Fruit fly (Drosophila melanogaster) whole organism, embryonic: ENCODE measurements around the gene Ero1L.

Source experiments
- Asciz ChIP-seq: fragments of 200-800 bp; sonication (Bioruptor generic); optimal IDR thresholded peaks from 2 replicates; lab custom pipeline; 2017; ENCODE audit warnings: missing biosample characterization, mild to moderate bottlenecking, missing genetic modification characterization, missing genetic modification reagents
- CG11695 ChIP-seq: fragments of 200-800 bp; sonication (Bioruptor generic); IDR thresholded peaks from 3 replicates; pipeline ENCODE4 v1.3.6; 2022; ENCODE audit warnings: missing biosample characterization, missing genetic modification characterization
- CG13287 ChIP-seq: fragments of 200-800 bp; sonication (Bioruptor generic); IDR thresholded peaks from 2 replicates; pipeline ENCODE4 v1.3.6; 2022; ENCODE audit warnings: missing biosample characterization, missing genetic modification characterization; ENCODE audit not compliant: partially characterized antibody
- CG14710 ChIP-seq: fragments of 200-800 bp; sonication (Bioruptor generic); optimal IDR thresholded peaks from 3 replicates; lab custom pipeline; 2019; ENCODE audit warnings: missing biosample characterization, mild to moderate bottlenecking, missing genetic modification characterization, moderate library complexity
- CG1603 ChIP-seq: fragments of 200-800 bp; sonication (Bioruptor generic); optimal IDR thresholded peaks from 2 replicates; lab custom pipeline; 2019; ENCODE audit warnings: missing biosample characterization, mild to moderate bottlenecking, missing genetic modification characterization, moderate library complexity
- CG16813 ChIP-seq: fragments of 200-800 bp; sonication (Bioruptor generic); IDR thresholded peaks from 3 replicates; pipeline ENCODE4 v1.3.6; 2022; ENCODE audit warnings: missing biosample characterization, missing genetic modification characterization; ENCODE audit not compliant: partially characterized antibody
- CG17328 ChIP-seq: fragments of 200-800 bp; sonication (Bioruptor generic); IDR thresholded peaks from 2 replicates; pipeline ENCODE4 v1.3.6; 2022; ENCODE audit warnings: missing biosample characterization, missing genetic modification characterization
- CG17829 ChIP-seq: fragments of 200-800 bp; optimal IDR thresholded peaks from 2 replicates; lab custom pipeline; 2019; ENCODE audit warnings: missing biosample characterization, mild to moderate bottlenecking, missing genetic modification characterization, moderate library complexity
- CG18619 ChIP-seq: fragments of 200-800 bp; sonication (Bioruptor generic); optimal IDR thresholded peaks from 3 replicates; lab custom pipeline; 2017; ENCODE audit warnings: missing biosample characterization, mild to moderate bottlenecking, missing genetic modification characterization
- CG2199 ChIP-seq: fragments of 200-800 bp; sonication (Bioruptor generic); IDR thresholded peaks from 3 replicates; pipeline ENCODE4 v1.3.6; 2022; ENCODE audit warnings: missing biosample characterization, missing genetic modification characterization
- CG32532 ChIP-seq: fragments of 200-800 bp; sonication (Bioruptor generic); IDR thresholded peaks from 2 replicates; pipeline ENCODE4 v1.3.6; 2022; ENCODE audit warnings: missing biosample characterization, missing genetic modification characterization
- CG33213 ChIP-seq: fragments of 200-800 bp; sonication (Bioruptor generic); optimal IDR thresholded peaks from 3 replicates; lab custom pipeline; 2016; ENCODE audit warnings: missing biosample characterization, missing genetic modification characterization
- CG33557 ChIP-seq: fragments of 200-800 bp; sonication (Bioruptor generic); optimal IDR thresholded peaks from 2 replicates; lab custom pipeline; 2019; ENCODE audit warnings: missing biosample characterization, mild to moderate bottlenecking, missing genetic modification characterization, moderate library complexity
- CG6765 ChIP-seq: fragments of 200-800 bp; sonication (Bioruptor generic); optimal IDR thresholded peaks from 3 replicates; lab custom pipeline; 2017; ENCODE audit warnings: missing biosample characterization, mild to moderate bottlenecking, missing genetic modification characterization
- CG8765 ChIP-seq: fragments of 200-800 bp; sonication (Bioruptor generic); IDR thresholded peaks from 2 replicates; pipeline ENCODE4 v1.3.6; 2022; ENCODE audit warnings: missing biosample characterization, missing genetic modification characterization
- CG9215 ChIP-seq: fragments of 200-800 bp; sonication (Bioruptor generic); IDR thresholded peaks from 2 replicates; pipeline ENCODE4 v1.3.6; 2022; ENCODE audit warnings: missing biosample characterization, missing genetic modification characterization
- Chrac-16 ChIP-seq: fragments of 200-800 bp; sonication (Bioruptor generic); optimal IDR thresholded peaks from 3 replicates; lab custom pipeline; 2016; ENCODE audit warnings: missing biosample characterization, missing genetic modification characterization
- Dek ChIP-seq: fragments of 200-800 bp; sonication (Bioruptor generic); optimal IDR thresholded peaks from 3 replicates; lab custom pipeline; 2019; ENCODE audit warnings: missing biosample characterization, mild to moderate bottlenecking, missing genetic modification characterization, moderate library complexity
- ERR ChIP-seq: fragments of 200-800 bp; sonication (Bioruptor generic); optimal IDR thresholded peaks from 2 replicates; lab custom pipeline; 2016; ENCODE audit warnings: missing biosample characterization, missing genetic modification characterization
- Hr51 ChIP-seq, 2 experiments: fragments of 200-800 bp; sonication (Bioruptor generic); optimal IDR thresholded peaks; 2 replicates in 1 of 2; 3 replicates in 1 of 2; lab custom pipeline; 2016 to 2018; ENCODE audit warnings: missing biosample characterization in 2 of 2, missing genetic modification characterization in 2 of 2, mild to moderate bottlenecking in 1 of 2, moderate library complexity in 1 of 2
- MESR4 ChIP-seq: fragments of 200-800 bp; sonication (Bioruptor generic); optimal IDR thresholded peaks from 2 replicates; lab custom pipeline; 2018; ENCODE audit warnings: missing biosample characterization, mild to moderate bottlenecking, missing genetic modification characterization, moderate library complexity
- Meics ChIP-seq: fragments of 200-800 bp; sonication (Bioruptor generic); optimal IDR thresholded peaks from 2 replicates; lab custom pipeline; 2017; ENCODE audit warnings: missing biosample characterization, mild to moderate bottlenecking, missing genetic modification characterization
- NK7.1 ChIP-seq: fragments of 200-800 bp; sonication (Bioruptor generic); optimal IDR thresholded peaks from 3 replicates; lab custom pipeline; 2016; ENCODE audit warnings: missing biosample characterization, missing genetic modification characterization
- Optix ChIP-seq: fragments of 200-800 bp; sonication (Bioruptor generic); IDR thresholded peaks from 3 replicates; pipeline ENCODE4 v1.3.6; 2022; ENCODE audit warnings: missing biosample characterization, missing genetic modification characterization
- Poxn ChIP-seq: fragments of 200-800 bp; sonication (Bioruptor generic); IDR thresholded peaks from 2 replicates; pipeline ENCODE4 v1.3.6; 2022; ENCODE audit warnings: missing biosample characterization, missing genetic modification characterization
- Rfx ChIP-seq: fragments of 200-800 bp; sonication (Bioruptor generic); IDR thresholded peaks from 2 replicates; pipeline ENCODE4 v1.3.6; 2022; ENCODE audit warnings: missing biosample characterization, missing genetic modification characterization
- Sin3A ChIP-seq: fragments of >200 bp; optimal IDR thresholded peaks from 2 replicates; lab custom pipeline; 2018
- ab ChIP-seq: fragments of 200-800 bp; sonication (Bioruptor generic); optimal IDR thresholded peaks from 2 replicates; lab custom pipeline; 2016; ENCODE audit warnings: missing biosample characterization, missing genetic modification characterization
- cad ChIP-seq: fragments of >200 bp; optimal IDR thresholded peaks from 2 replicates; lab custom pipeline; 2017; ENCODE audit warnings: missing biosample characterization, missing genetic modification characterization
- chn ChIP-seq: fragments of 200-800 bp; sonication (Bioruptor generic); optimal IDR thresholded peaks from 2 replicates; lab custom pipeline; 2016; ENCODE audit warnings: missing biosample characterization, missing genetic modification characterization
- dmrt11E ChIP-seq: fragments of 200-800 bp; sonication (Bioruptor generic); optimal IDR thresholded peaks from 3 replicates; lab custom pipeline; 2018; ENCODE audit warnings: missing biosample characterization, mild to moderate bottlenecking, missing genetic modification characterization, moderate library complexity
- dmrt99B ChIP-seq: fragments of 200-800 bp; sonication (Bioruptor generic); optimal IDR thresholded peaks from 2 replicates; lab custom pipeline; 2018; ENCODE audit warnings: missing biosample characterization, mild to moderate bottlenecking, missing genetic modification characterization, moderate library complexity
- emc ChIP-seq: fragments of 200-800 bp; sonication (Bioruptor generic); optimal IDR thresholded peaks from 2 replicates; lab custom pipeline; 2016; ENCODE audit warnings: missing biosample characterization, missing genetic modification characterization
- esg ChIP-seq: fragments of 200-800 bp; sonication (Bioruptor generic); conservative IDR thresholded peaks from 2 replicates; pipeline ENCODE4 v1.3.6; 2022; ENCODE audit warnings: missing biosample characterization, missing genetic modification characterization
- fd64A ChIP-seq: fragments of 200-800 bp; sonication (Bioruptor generic); optimal IDR thresholded peaks from 3 replicates; lab custom pipeline; 2018; ENCODE audit warnings: missing biosample characterization, mild to moderate bottlenecking, missing genetic modification characterization
- ftz-f1 ChIP-seq: fragments of 200-800 bp; sonication (Bioruptor generic); optimal IDR thresholded peaks from 2 replicates; lab custom pipeline; 2016; ENCODE audit warnings: missing biosample characterization, missing genetic modification characterization
- gfzf ChIP-seq: fragments of 200-800 bp; sonication (Bioruptor generic); optimal IDR thresholded peaks from 2 replicates; lab custom pipeline; 2016; ENCODE audit warnings: missing biosample characterization, mild to moderate bottlenecking, missing genetic modification characterization, moderate library complexity
- grau ChIP-seq: fragments of 200-800 bp; optimal IDR thresholded peaks from 3 replicates; lab custom pipeline; 2019; ENCODE audit warnings: missing biosample characterization, mild to moderate bottlenecking, missing genetic modification characterization, moderate library complexity
- hb ChIP-seq: fragments of 200-800 bp; sonication (Bioruptor generic); IDR thresholded peaks from 3 replicates; pipeline ENCODE4 v1.3.6; 2022; ENCODE audit warnings: missing biosample characterization, missing genetic modification characterization; ENCODE audit not compliant: partially characterized antibody
- kni ChIP-seq: fragments of 200-800 bp; sonication (Bioruptor generic); optimal IDR thresholded peaks from 3 replicates; lab custom pipeline; 2017; ENCODE audit warnings: mild to moderate bottlenecking, missing biosample characterization, missing genetic modification reagents, missing genetic modification characterization
- mam ChIP-seq: fragments of 200-800 bp; sonication (Bioruptor generic); optimal IDR thresholded peaks from 3 replicates; lab custom pipeline; 2016; ENCODE audit warnings: missing biosample characterization, missing genetic modification characterization
- nerfin-1 ChIP-seq: fragments of 200-800 bp; sonication (Bioruptor generic); optimal IDR thresholded peaks from 3 replicates; lab custom pipeline; 2019; ENCODE audit warnings: missing biosample characterization, mild to moderate bottlenecking, missing genetic modification characterization, moderate library complexity
- nerfin-2 ChIP-seq: fragments of 200-800 bp; sonication (Bioruptor generic); IDR thresholded peaks from 2 replicates; pipeline ENCODE4 v1.3.6; 2022; ENCODE audit warnings: missing biosample characterization, missing genetic modification characterization; ENCODE audit not compliant: partially characterized antibody
- odd ChIP-seq: fragments of 200-800 bp; sonication (Bioruptor generic); optimal IDR thresholded peaks from 2 replicates; lab custom pipeline; 2017; ENCODE audit warnings: missing biosample characterization, mild to moderate bottlenecking, missing genetic modification characterization
- org-1 ChIP-seq: fragments of 200-800 bp; sonication (Bioruptor generic); optimal IDR thresholded peaks from 2 replicates; lab custom pipeline; 2017; ENCODE audit warnings: missing biosample characterization, missing genetic modification characterization
- pan ChIP-seq, 4 experiments: fragments of >200 bp in 3 of 4; fragments of 200-800 bp in 1 of 4; sonication (Bioruptor generic) in 1 of 4; optimal IDR thresholded peaks in 3 of 4; IDR thresholded peaks in 1 of 4; 2 replicates each; pipeline versions ENCODE4 v1.3.6 to Lab custom; 2017 to 2022; ENCODE audit warnings: missing biosample characterization in 2 of 4, missing genetic modification characterization in 2 of 4, mixed read lengths in 1 of 4
- stwl ChIP-seq: fragments of 200-800 bp; sonication (Bioruptor generic); optimal IDR thresholded peaks from 3 replicates; lab custom pipeline; 2018; ENCODE audit warnings: missing biosample characterization, mild to moderate bottlenecking, missing genetic modification characterization, moderate library complexity
- unpg ChIP-seq: fragments of 200-800 bp; sonication (Bioruptor generic); optimal IDR thresholded peaks from 3 replicates; lab custom pipeline; 2018; ENCODE audit warnings: missing biosample characterization, mild to moderate bottlenecking, missing genetic modification characterization, moderate library complexity

Gene Ero1L

dm6 chr3L:4185259-4185658, 15.1 kb downstream of the Ero1L start (continued):
- no peak for TF ChIP-seq Chrac-16 (GFP tag; lab: Kevin White, UChicago)

DNA sequence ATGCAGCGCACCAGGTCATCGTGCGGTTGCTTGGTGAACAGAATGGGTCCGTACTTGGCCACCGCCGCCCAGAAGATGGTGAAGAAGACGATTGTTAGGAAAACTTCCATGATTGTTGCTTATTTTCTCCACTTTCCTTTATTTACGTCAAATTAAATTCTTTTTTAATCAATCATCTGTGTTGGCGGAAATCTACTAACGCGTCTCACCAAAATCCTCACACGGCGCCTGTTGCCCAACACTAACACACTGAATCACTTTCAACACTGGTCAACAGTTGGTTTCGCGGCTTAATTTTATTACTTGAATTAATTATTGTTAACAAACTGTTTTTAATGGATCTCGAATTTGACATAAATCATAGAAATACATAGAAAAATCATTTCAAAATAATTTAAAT, 16.5 kb downstream of the Ero1L start, which contains the start of gene VhaM9.7-c:
Gene VhaM9.7-c (minus strand): TSS at position 207 of the 400 bp plus-strand sequence.
- TF ChIP-seq Poxn (GFP tag; lab: Robert Waterston, UW) (no peak), fd64A (GFP tag; lab: Kevin White, UChicago) (no peak), CG16813 (no peak), CG2199 (0 out of 3 replicates have a peak, but pooled peaks have one; percentile 2), chn (GFP tag; lab: Kevin White, UChicago) (no peak), ERR (peak; percentile 12), CG18619 (GFP tag; lab: Kevin White, UChicago) (no peak), nerfin-2 (GFP tag; lab: Robert Waterston, UW) (no peak), hb (GFP tag; lab: Robert Waterston, UW) (no peak), kni (no peak), NK7.1 (no peak), stwl (tag; lab: Kevin White, UChicago) (peak; percentile 96), ftz-f1 (GFP tag; lab: Kevin White, UChicago) (no peak), CG11695 (GFP tag; lab: Robert Waterston, UW) (no peak), dmrt11E (tag; lab: Kevin White, UChicago) (no peak), CG9215 (GFP tag; lab: Robert Waterston, UW) (no peak), CG17829 (no peak), CG32532 (GFP tag; lab: Robert Waterston, UW) (no peak), esg (GFP tag; lab: Robert Waterston, UW) (no peak), CG17328 (GFP tag; lab: Robert Waterston, UW) (no peak), dmrt99B (no peak), Rfx (GFP tag; lab: Robert Waterston, UW) (peak; percentile 72), CG6765 (no peak), CG1603 (no peak), Optix (GFP tag; lab: Robert Waterston, UW) (no peak), Meics (peak; percentile 15), nerfin-1 (tag; lab: Kevin White, UChicago) (peak; percentile 37), org-1 (no peak), Dek (tag; lab: Kevin White, UChicago) (peak; percentile 0), Sin3A (lab: Kevin White, UChicago) (peak; percentile 22), Hr51 (GFP tag; optimal IDR thresholded peaks at IDR 0.05; lab: Kevin White, UChicago) (peak in 1 of 2 experiments; percentile 3), CG14710 (peak; percentile 46), CG8765 (GFP tag; lab: Robert Waterston, UW) (no peak), unpg (GFP tag; lab: Kevin White, UChicago) (no peak), odd (GFP tag; lab: Kevin White, UChicago) (no peak), Asciz (GFP tag; lab: Kevin White, UChicago) (no peak), gfzf (GFP tag; lab: Kevin White, UChicago) (peak; percentile 81), grau (tag; lab: Kevin White, UChicago) (peak; percentile 26), cad (peak; percentile 11), mam (GFP tag; lab: Kevin White, UChicago) (peak; percentile 43), CG33213 (GFP tag; lab: Kevin White, UChicago) (peak; percentile 47), MESR4 (GFP tag; lab: Kevin White, UChicago) (peak; percentile 61), emc (GFP tag; lab: Kevin White, UChicago) (peak; percentile 51), ab (GFP tag; lab: Kevin White, UChicago) (no peak), CG33557 (no peak), CG13287 (GFP tag; lab: Robert Waterston, UW) (peak; percentile 55), Chrac-16 (GFP tag; lab: Kevin White, UChicago) (peak; percentile 29), pan (optimal IDR thresholded peaks at IDR 0.05; lab: Kevin White, UChicago) (no peak), pan (GFP tag; optimal IDR thresholded peaks at IDR 0.05 in 1 of 2, IDR thresholded peaks at IDR 0.05 in 1 of 2) (no peak)
